Worm (Caenorhabditis elegans): Measurements from ENCODE around the gene pho-1.

DNA sequence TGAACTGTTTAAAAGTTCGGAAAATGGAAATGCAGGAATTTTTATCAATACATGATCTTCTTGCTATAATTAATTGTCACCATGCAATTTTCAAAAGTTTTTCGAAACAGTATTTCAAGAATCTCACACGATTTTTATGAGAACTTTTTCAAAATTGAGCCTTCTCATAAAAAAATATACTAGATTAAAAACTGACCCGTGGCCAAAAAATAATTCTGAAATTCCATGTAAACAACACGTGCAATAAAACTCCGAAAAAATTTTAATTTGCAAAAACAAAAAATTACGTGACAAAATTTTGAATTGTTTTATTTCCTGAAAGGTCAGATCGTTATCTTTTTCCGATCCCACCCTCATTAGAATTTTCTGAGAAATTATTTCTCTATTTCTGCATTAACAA, 40.1 kb downstream of the pho-1 start, which contains the start of gene C34F11.5:
- TF ChIP-seq aly-2 (tag; optimal IDR thresholded peaks at IDR 0.05) (no peak), fos-1 (tag; optimal IDR thresholded peaks at IDR 0.05) (no peak), snpc-4 (tag; optimal IDR thresholded peaks at IDR 0.05) (no peak), R02D3.7 (tag; optimal IDR thresholded peaks at IDR 0.05) (no peak), elt-2 (tag; optimal IDR thresholded peaks at IDR 0.05) (no peak), ztf-4 (tag; optimal IDR thresholded peaks at IDR 0.05) (no peak), fkh-10 (GFP tag; optimal IDR thresholded peaks at IDR 0.05) (no peak), elt-3 (tag; optimal IDR thresholded peaks at IDR 0.05) (no peak), daf-12 (tag; optimal IDR thresholded peaks at IDR 0.05) (no peak), eor-1 (tag; optimal IDR thresholded peaks at IDR 0.05) (no peak), egl-5 (tag; optimal IDR thresholded peaks at IDR 0.05) (no peak), nhr-76 (tag; optimal IDR thresholded peaks at IDR 0.05) (no peak), nfya-1 (tag; optimal IDR thresholded peaks at IDR 0.05; ENCODE audit: insufficient read depth) (no peak), skn-1 (tag; optimal IDR thresholded peaks at IDR 0.05) (no peak)

Data from whole organism, L3 larva.